Worm (Caenorhabditis elegans) whole organism, late embryonic: Measurements from ENCODE around the gene H25K10.1.

Experiments used
- C38D4.7 ChIP-seq: fragments of 200-800 bp; sonication (Bioruptor generic); optimal IDR thresholded peaks from 2 replicates; lab custom pipeline; 2018; ENCODE audit warnings: mild to moderate bottlenecking, missing genetic modification characterization, moderate library complexity, missing compliant biosample characterization
- K09A11.1 ChIP-seq: sonication (generic microtip); optimal IDR thresholded peaks from 2 replicates; lab custom pipeline; 2017; ENCODE audit warnings: antibody characterized with exemption, mild to moderate bottlenecking, missing genetic modification characterization, missing compliant biosample characterization; ENCODE audit not compliant: insufficient read depth
- ama-1 ChIP-seq: fragments of 150-350 bp; optimal IDR thresholded peaks from 2 replicates; lab custom pipeline; 2014
- ceh-6 ChIP-seq: fragments of 200-800 bp; sonication (Bioruptor generic); optimal IDR thresholded peaks from 2 replicates; lab custom pipeline; 2018; ENCODE audit warnings: mild to moderate bottlenecking, missing genetic modification characterization, missing compliant biosample characterization
- ets-4 ChIP-seq: sonication (generic microtip); optimal IDR thresholded peaks from 2 replicates; lab custom pipeline; 2016; ENCODE audit warnings: missing genetic modification characterization, missing compliant biosample characterization
- fkh-10 ChIP-seq: fragments of 150-350 bp; optimal IDR thresholded peaks from 2 replicates; lab custom pipeline; 2014; ENCODE audit warnings: missing biosample characterization, missing genetic modification reagents, missing genetic modification characterization
- fkh-6 ChIP-seq: sonication (generic microtip); optimal IDR thresholded peaks from 2 replicates; lab custom pipeline; 2016; ENCODE audit warnings: missing genetic modification characterization, missing compliant biosample characterization
- pha-4 ChIP-seq: fragments of 150-350 bp; optimal IDR thresholded peaks from 2 replicates; lab custom pipeline; 2018; ENCODE audit warnings: missing biosample characterization, missing genetic modification reagents, missing genetic modification characterization
- rnt-1 ChIP-seq: sonication (generic microtip); optimal IDR thresholded peaks from 2 replicates; lab custom pipeline; 2016; ENCODE audit warnings: missing genetic modification characterization, missing compliant biosample characterization
- sdc-2 ChIP-seq: sonication (generic microtip); optimal IDR thresholded peaks from 2 replicates; lab custom pipeline; 2016; ENCODE audit warnings: missing genotype, missing genetic modification characterization, missing compliant biosample characterization
- unc-3 ChIP-seq, 2 experiments: fragments of 200-800 bp in 1 of 2; sonication (Bioruptor generic) in 1 of 2; sonication (generic microtip) in 1 of 2; conservative IDR thresholded peaks in 1 of 2; optimal IDR thresholded peaks in 1 of 2; 2 replicates each; pipeline versions ENCODE4 v1.3.6 to Lab custom; 2016 to 2022; ENCODE audit warnings: missing compliant biosample characterization in 2 of 2, missing genetic modification characterization in 2 of 2, missing genetic modification reagents in 1 of 2
- unc-42 ChIP-seq: sonication (generic microtip); optimal IDR thresholded peaks from 2 replicates; lab custom pipeline; 2016; ENCODE audit warnings: missing genotype, missing genetic modification characterization, missing compliant biosample characterization
- unc-55 ChIP-seq: sonication (generic microtip); optimal IDR thresholded peaks from 2 replicates; lab custom pipeline; 2017; ENCODE audit warnings: missing biosample characterization, missing genetic modification reagents, missing genetic modification characterization

DNA sequence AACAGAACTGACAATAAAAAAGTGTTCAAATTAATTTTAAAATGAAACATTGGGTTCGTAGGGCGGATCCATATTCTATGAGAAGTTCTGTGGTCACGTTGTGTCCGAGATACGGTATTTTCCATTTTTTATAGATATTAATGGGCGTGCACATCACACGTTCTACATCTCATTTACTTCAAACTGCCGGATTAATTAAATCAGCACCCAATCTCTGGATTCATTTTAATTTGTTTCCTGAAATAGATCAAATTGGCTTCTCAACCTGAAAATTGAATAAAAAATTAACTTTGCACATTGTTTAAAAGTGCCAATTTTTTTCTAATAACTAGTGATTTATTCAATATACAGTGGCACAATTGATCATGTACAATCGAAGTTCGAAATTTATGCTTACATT lies 10.6 kb upstream of the H25K10.1 start:
- TF ChIP-seq ets-4 (tag; lab: Kevin White, UChicago) = no peak
- no peak for TF ChIP-seq K09A11.1
- no peak for TF ChIP-seq ceh-6 (GFP tag; lab: Kevin White, UChicago)
- TF ChIP-seq fkh-6 (tag; lab: Kevin White, UChicago) = no peak
- TF ChIP-seq sdc-2 (tag; lab: Kevin White, UChicago) = no peak
- TF ChIP-seq unc-42 = no peak
- TF ChIP-seq unc-55 (GFP tag; lab: Kevin White, UChicago) = no peak
- TF ChIP-seq ama-1 = no peak
- no peak for TF ChIP-seq fkh-10 (GFP tag; lab: Kevin White, UChicago)
- TF ChIP-seq pha-4 (tag; lab: Kevin White, UChicago) = no peak
- TF ChIP-seq unc-3 (GFP tag; conservative IDR thresholded peaks at IDR 0.05; lab: Robert Waterston, UW) = no peak
- TF ChIP-seq unc-3 (tag; optimal IDR thresholded peaks at IDR 0.05; lab: Kevin White, UChicago) = no peak
- TF ChIP-seq rnt-1 = no peak
- no peak for TF ChIP-seq C38D4.7
